Worm (Caenorhabditis elegans): ENCODE measurements around the gene clec-162.

- TF ChIP-seq T22C8.4 (GFP tag; IDR thresholded peaks at IDR 0.05) = no peak
- no peak for TF ChIP-seq ztf-29 (GFP tag; IDR thresholded peaks at IDR 0.05)
- no peak for TF ChIP-seq klf-2 (GFP tag; conservative IDR thresholded peaks at IDR 0.05)
- TF ChIP-seq med-1 (GFP tag; optimal IDR thresholded peaks at IDR 0.05; ENCODE audit: insufficient read depth) = no peak
- no peak for TF ChIP-seq ztf-23 (GFP tag; IDR thresholded peaks at IDR 0.05)
- no peak for TF ChIP-seq tab-1 (GFP tag; IDR thresholded peaks at IDR 0.05)
- no peak for TF ChIP-seq flt-1 (GFP tag; IDR thresholded peaks at IDR 0.05)
Measured at ce11 chrIII:9758848-9759247, 33.8 kb upstream of the clec-162 start, which contains the start of gene rmd-1.
